Worm (Caenorhabditis elegans) whole organism, L3 larva: ENCODE measurements around the gene srw-23.

Experiments
- R02D3.7 ChIP-seq: fragments of 150-350 bp; optimal IDR thresholded peaks from 2 replicates; lab custom pipeline; 2014; ENCODE audit warnings: missing biosample characterization, missing genetic modification characterization
- ceh-28 ChIP-seq: fragments of 150-350 bp; optimal IDR thresholded peaks from 2 replicates; lab custom pipeline; 2014; ENCODE audit warnings: missing biosample characterization, missing genetic modification reagents, missing genetic modification characterization
- ceh-9 ChIP-seq: sonication (generic microtip); optimal IDR thresholded peaks from 2 replicates; lab custom pipeline; 2018; ENCODE audit warnings: missing biosample characterization, missing genetic modification characterization
- daf-12 ChIP-seq: fragments of 150-350 bp; optimal IDR thresholded peaks from 2 replicates; lab custom pipeline; 2014; ENCODE audit warnings: missing biosample characterization, missing genetic modification reagents, missing genetic modification characterization
- elt-3 ChIP-seq, 3 experiments: fragments of 150-350 bp in 1 of 3; sonication (generic microtip) in 2 of 3; optimal IDR thresholded peaks; 2 replicates in 2 of 3; 4 replicates in 1 of 3; lab custom pipeline; 2014 to 2017; ENCODE audit warnings: missing biosample characterization in 3 of 3, missing genetic modification characterization in 3 of 3
- fkh-10 ChIP-seq: sonication (generic microtip); optimal IDR thresholded peaks from 2 replicates; lab custom pipeline; 2017; ENCODE audit warnings: missing biosample characterization, missing genetic modification reagents, missing genetic modification characterization
- fos-1 ChIP-seq: fragments of 150-350 bp; optimal IDR thresholded peaks from 2 replicates; lab custom pipeline; 2014; ENCODE audit warnings: missing biosample characterization, missing genetic modification characterization
- lin-15B ChIP-seq: fragments of 150-350 bp; optimal IDR thresholded peaks from 2 replicates; lab custom pipeline; 2014; ENCODE audit warnings: missing biosample characterization, missing genetic modification characterization
- lin-39 ChIP-seq: fragments of 150-350 bp; optimal IDR thresholded peaks from 2 replicates; lab custom pipeline; 2018; ENCODE audit warnings: missing biosample characterization, missing genetic modification reagents, missing genetic modification characterization
- nhr-11 ChIP-seq: fragments of 150-350 bp; optimal IDR thresholded peaks from 2 replicates; lab custom pipeline; 2014; ENCODE audit warnings: missing biosample characterization, missing genetic modification characterization
- nhr-25 ChIP-seq: sonication (generic microtip); optimal IDR thresholded peaks from 2 replicates; lab custom pipeline; 2017; ENCODE audit warnings: missing biosample characterization, missing genetic modification characterization
- nhr-43 ChIP-seq: sonication (generic microtip); optimal IDR thresholded peaks from 2 replicates; lab custom pipeline; 2016; ENCODE audit warnings: mild to moderate bottlenecking, missing genetic modification characterization, missing compliant biosample characterization; ENCODE audit not compliant: poor library complexity, severe bottlenecking
- skn-1 ChIP-seq: fragments of 150-350 bp; optimal IDR thresholded peaks from 2 replicates; lab custom pipeline; 2014; ENCODE audit warnings: missing biosample characterization, missing genetic modification characterization
- snpc-4 ChIP-seq: fragments of 150-350 bp; optimal IDR thresholded peaks from 2 replicates; lab custom pipeline; 2014; ENCODE audit warnings: missing biosample characterization, missing genetic modification characterization
- unc-39 ChIP-seq: sonication (generic microtip); optimal IDR thresholded peaks from 4 replicates; lab custom pipeline; 2017; ENCODE audit warnings: missing biosample characterization, missing genetic modification characterization
- unc-62 ChIP-seq: fragments of 150-350 bp; sonication (generic microtip); optimal IDR thresholded peaks from 4 replicates; lab custom pipeline; 2014; ENCODE audit warnings: missing biosample characterization, missing genetic modification reagents, missing genetic modification characterization

srw-23 gene

DNA sequence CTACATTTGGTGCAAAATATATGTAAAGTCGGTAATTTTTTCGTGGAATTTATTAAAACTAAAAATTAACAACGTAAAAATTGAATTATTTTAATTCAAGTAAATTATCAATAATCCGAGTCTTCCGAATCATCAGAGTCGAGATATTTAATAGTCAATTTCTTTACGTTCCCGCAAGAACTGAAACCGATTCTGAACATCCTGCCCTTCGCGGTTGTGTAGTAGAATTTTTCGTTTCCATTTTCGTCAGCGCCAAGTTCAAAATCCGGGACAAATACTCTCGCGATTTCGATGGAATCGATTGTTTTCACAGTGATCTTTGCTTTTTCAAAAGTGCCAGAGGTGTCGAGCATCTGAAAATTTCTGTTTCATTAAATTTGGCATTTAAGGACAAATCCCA is 45.9 kb downstream of the srw-23 start:
- TF ChIP-seq fos-1 (tag; lab: Kevin White, UChicago) (no peak), ceh-28 (tag; lab: Kevin White, UChicago) (no peak), lin-15B (tag; lab: Kevin White, UChicago) (no peak), unc-62 (GFP tag; lab: Kevin White, UChicago) (no peak), daf-12 (tag; lab: Kevin White, UChicago) (no peak), unc-39 (tag; lab: Kevin White, UChicago) (no peak), nhr-25 (tag; lab: Kevin White, UChicago) (no peak), nhr-11 (tag; lab: Kevin White, UChicago) (no peak), R02D3.7 (no peak), nhr-43 (tag; lab: Kevin White, UChicago) (no peak), snpc-4 (no peak), lin-39 (no peak)

DNA sequence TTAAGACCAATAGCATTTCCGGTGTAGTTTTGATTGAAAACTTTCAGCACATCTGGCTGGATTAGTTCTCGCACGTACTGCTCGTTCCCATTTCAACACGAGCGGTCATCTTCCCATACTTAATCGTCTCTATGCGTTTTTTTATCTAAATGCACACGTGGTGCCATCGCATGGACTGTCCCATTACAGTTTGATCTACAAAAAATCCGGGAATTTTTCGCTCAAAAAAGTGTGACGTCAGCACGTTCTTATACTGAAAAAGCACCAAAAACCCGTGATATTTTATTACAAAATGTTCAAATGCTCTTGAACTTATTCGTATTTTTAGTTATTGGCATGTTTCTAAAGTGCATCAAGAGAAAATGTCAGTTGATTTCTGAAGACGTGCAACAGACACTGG is 48.2 kb downstream of the srw-23 start, which contains the start of gene Y102A5C.4:
Gene Y102A5C.4, plus strand, starts transcription at position 301 of the 400 bp plus-strand sequence.
- TF ChIP-seq fkh-10 (no peak), daf-12 (tag; lab: Kevin White, UChicago) (no peak), elt-3 (tag; optimal IDR thresholded peaks at IDR 0.05; lab: Kevin White, UChicago) (no peak), skn-1 (tag; lab: Kevin White, UChicago) (no peak), ceh-9 (no peak), lin-15B (tag; lab: Kevin White, UChicago) (no peak)
- TF ChIP-seq, all 47 proteins: peak for 0
